Worm (Caenorhabditis elegans) whole organism, midembryonic: Measurements from ENCODE around the gene ZK742.3.

Experiments used
- flt-1 ChIP-seq: fragments of 200-800 bp; sonication (Bioruptor generic); IDR thresholded peaks from 2 replicates; pipeline ENCODE4 v1.3.6; 2022; ENCODE audit warnings: missing genetic modification characterization, missing compliant biosample characterization
- tab-1 ChIP-seq: fragments of 200-800 bp; sonication (Bioruptor generic); IDR thresholded peaks from 2 replicates; pipeline ENCODE4 v1.3.6; 2022; ENCODE audit warnings: missing genetic modification characterization, missing compliant biosample characterization

- TF ChIP-seq flt-1 (GFP tag; lab: Robert Waterston, UW) = no peak
- TF ChIP-seq tab-1 = no peak
Observed at ce11 chrV:7852078-7852477, 42.4 kb upstream of the ZK742.3 start.
